Fruit fly (Drosophila melanogaster) ovary, adult (tissue): ENCODE results near the gene CG9853.

ENCODE experiments used
- CG17801 ChIP-seq: fragments of 200-800 bp; optimal IDR thresholded peaks from 2 replicates; lab custom pipeline; 2019; ENCODE audit warnings: missing biosample characterization, mild to moderate bottlenecking, missing genetic modification characterization, moderate library complexity; ENCODE audit not compliant: partially characterized antibody

The CG9853 gene

DNA sequence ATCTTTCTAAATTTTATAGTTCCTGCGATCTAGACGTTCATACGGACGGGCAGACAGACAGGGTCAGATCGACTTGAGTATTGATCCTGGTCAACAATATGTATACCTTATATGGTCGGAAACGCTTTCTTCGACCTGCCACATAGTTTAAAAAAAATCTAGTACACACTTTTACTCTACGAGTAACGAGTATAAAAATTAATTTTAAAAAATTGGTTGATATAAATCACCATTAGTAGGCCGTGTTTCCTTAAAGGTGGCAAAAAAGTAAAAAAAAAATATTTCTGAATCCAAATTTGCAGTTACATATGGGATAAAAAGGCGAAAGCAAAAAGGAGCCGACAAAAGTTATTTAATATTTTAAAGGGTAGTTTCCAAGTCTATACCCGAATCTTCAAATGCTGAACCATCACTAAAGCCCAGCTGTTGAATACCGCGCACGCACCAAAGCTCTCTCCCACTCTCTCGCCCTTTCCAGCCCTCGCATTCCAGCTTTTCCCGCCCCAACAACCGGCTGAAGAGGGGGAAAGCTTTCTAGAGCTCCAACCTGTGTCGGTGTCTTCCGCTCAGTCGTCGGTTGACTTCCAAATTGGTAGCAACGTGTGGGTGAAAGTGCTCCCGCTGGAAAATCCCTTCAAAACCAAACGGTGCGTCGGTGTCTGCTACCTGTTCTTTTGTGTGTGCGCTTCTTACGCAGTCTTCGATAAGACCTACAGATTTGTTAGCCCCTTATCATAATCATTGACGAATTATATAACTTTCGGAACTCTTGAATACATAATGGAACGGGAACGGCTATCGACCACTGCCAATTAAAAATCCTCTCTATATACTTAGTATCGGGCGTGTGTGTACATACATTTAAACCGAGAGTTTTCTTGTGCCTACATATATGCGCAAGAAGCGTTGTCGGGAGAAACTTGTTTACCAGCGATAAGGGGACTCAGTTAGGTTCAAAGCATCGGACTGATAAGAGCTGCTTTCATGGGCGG, 23.2 kb downstream of the CG9853 start, which contains the start of gene Sfxn1-3:
TSS of gene Sfxn1-3 (plus strand) at position 238 of the 992 bp plus-strand sequence.
- TF ChIP-seq CG17801 (GFP tag; lab: Kevin White, UChicago), result peak; percentile 71

DNA sequence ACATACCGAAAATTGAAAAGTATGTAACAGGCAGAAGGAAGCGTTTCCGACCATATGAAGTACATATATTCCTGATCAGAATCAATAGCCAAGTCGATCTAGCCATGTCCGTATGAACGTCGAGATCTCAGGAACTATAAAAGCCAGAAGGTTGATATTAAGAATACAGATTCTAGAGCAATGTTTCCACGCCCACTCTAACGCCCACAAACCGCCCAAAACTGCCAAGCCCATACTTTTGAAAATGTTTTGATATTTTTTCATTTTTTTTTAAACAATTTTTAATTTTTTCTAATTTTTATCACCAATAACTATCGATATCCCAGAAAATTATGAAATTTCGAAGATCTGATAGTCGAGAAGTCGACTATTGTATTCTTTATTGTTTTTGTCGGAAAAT, 39.8 kb downstream of the CG9853 start:
- no peak for TF ChIP-seq CG17801 (GFP tag; lab: Kevin White, UChicago)

DNA sequence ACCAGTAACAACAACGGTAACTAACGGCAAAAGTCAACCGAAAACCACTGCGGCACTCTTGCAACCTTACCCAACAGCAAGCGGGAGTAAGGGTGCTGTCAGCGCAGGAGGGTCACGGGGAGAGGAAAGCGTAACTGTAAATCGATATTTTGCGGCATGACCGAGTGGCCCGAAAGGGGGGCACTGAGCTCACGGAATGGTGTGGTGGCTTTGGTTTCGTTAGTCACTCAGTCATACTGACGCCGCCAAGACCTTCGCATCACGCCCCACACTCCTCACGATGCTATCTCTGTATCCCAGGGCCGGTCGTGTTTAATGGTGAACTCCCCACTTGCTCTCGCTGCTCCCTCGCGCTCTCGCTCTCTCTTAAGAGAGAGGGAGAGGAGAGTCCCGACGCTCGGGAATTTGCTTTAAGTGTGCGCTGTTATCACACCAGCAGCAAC, 41.1 kb downstream of the CG9853 start:
- TF ChIP-seq CG17801 (GFP tag; lab: Kevin White, UChicago), result no peak

DNA sequence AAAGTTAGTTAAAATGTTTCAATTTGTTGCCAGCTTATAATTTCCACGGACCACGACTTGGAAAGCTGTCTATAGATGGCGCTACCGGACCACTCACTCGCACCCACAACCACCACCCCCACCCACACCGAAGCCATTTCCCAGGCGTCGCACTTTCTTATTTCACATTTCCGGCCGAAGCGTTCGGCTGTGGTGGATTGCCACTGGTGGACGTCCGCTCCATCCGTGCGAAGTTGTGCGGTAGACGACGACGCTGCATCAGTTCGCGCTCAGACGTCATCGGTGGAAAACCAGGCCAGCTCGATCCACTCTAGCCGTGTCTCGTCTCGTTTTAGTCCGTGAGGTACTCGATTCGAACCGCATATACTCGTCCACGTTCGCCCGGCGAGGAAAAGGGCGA, 42.2 kb downstream of the CG9853 start, which contains the start of gene CG1090:
TSS of gene CG1090 (plus strand) at position 259 of the 400 bp plus-strand sequence.
- TF ChIP-seq CG17801 (GFP tag; lab: Kevin White, UChicago), result no peak

DNA sequence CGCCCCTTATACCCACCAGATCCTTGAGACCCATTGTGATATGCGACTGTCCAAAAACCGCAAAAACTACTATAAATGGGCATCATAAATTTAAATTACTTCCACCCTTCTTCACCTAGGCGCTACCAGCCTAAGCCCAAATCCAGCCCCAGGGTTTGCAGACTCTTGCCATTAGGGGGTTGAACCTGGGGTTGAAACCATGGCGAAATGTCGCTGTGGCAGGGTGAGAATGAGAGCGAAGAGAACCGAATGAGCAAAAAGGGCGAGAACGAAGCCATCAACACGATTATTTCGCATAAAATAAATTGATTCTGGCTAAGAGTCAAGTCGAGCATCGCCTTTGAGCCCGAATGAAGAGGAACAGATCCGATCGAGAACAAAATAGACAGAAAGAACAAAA, 48.3 kb downstream of the CG9853 start:
- TF ChIP-seq CG17801 (GFP tag; lab: Kevin White, UChicago), result no peak

DNA sequence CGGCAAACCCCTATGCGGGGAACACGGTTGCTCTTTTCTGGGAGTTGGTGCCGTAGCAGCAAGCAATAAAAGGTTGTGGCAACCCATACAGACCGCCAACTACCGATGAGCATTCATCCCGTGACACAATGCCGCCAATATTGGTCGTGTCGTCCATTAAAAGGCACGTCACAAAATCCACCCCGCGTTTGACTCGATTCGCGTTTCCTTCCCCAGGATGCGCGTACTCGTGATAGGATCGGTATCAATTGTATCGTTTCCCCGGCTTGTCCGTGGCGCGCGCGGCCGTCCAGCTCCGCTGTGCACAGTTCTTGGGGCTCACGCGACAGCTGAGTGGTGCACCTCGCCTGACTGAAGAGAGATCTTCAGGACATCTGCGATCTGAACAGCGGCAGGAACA, 51.6 kb downstream of the CG9853 start:
- no peak for TF ChIP-seq CG17801 (GFP tag; lab: Kevin White, UChicago)
